Worm (Caenorhabditis elegans) whole organism, L3 larva: ENCODE data around the gene F22B3.7.

Experiments used
- ZK546.5 ChIP-seq: sonication (generic microtip); optimal IDR thresholded peaks from 2 replicates; lab custom pipeline; 2017; ENCODE audit warnings: missing biosample characterization, missing genetic modification characterization
- ztf-11 ChIP-seq: fragments of 150-350 bp; optimal IDR thresholded peaks from 2 replicates; lab custom pipeline; 2014; ENCODE audit warnings: missing biosample characterization, missing genetic modification characterization

DNA sequence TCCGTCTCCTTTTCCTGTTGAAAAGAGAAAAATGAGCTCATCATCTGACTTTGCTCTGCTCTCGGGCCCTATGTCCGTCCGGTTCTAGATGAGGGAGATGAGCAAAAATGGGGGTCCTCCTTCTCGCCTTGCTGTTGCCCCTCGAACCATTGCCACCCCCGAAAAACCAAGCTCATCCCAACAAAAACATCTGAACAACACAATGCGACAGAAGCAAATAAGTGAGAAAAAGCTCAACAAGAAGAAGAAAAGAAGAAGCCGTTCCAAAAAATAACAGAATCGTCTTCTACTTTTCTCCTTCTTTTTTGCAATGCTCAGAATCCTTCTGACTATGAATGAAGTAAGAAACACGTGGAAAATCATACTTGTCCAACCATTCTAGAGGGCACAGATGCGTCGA, 34.2 kb upstream of the F22B3.7 start:
- TF ChIP-seq ztf-11 (tag; lab: Kevin White, UChicago) (no peak), ZK546.5 (tag; lab: Kevin White, UChicago) (no peak)
